Fruit fly (Drosophila melanogaster) whole organism, pupa: ENCODE measurements around the gene Hasp.

Experiments
- CG34367 ChIP-seq: fragments of 200-800 bp; sonication (Bioruptor generic); optimal IDR thresholded peaks from 2 replicates; lab custom pipeline; 2018; ENCODE audit warnings: missing biosample characterization, mild to moderate bottlenecking, missing genetic modification characterization
- CG4496 ChIP-seq: fragments of 200-800 bp; sonication (Bioruptor generic); IDR thresholded peaks from 3 replicates; pipeline ENCODE4 v1.3.6; 2022; ENCODE audit warnings: missing biosample characterization, missing genetic modification characterization
- CG8301 ChIP-seq: fragments of 200-800 bp; sonication (Bioruptor generic); optimal IDR thresholded peaks from 2 replicates; lab custom pipeline; 2018; ENCODE audit warnings: missing biosample characterization, mild to moderate bottlenecking, missing genetic modification characterization
- CG9948 ChIP-seq: fragments of 200-800 bp; sonication (Bioruptor generic); optimal IDR thresholded peaks from 2 replicates; lab custom pipeline; 2018; ENCODE audit warnings: missing biosample characterization, mild to moderate bottlenecking, missing genetic modification characterization, moderate library complexity

dm6 chr2L:19517154-19517814 is at the start of gene Hasp:
- TF ChIP-seq CG34367 (tag; lab: Kevin White, UChicago) (no peak), CG4496 (peak; percentile 13; the same call in 1 of the 3 replicates), CG9948 (no peak), CG8301 (tag; lab: Kevin White, UChicago) (no peak)
